Fruit fly (Drosophila melanogaster) whole organism, embryonic: ENCODE data around the gene Gga.

Experiments
- Asciz ChIP-seq: fragments of 200-800 bp; sonication (Bioruptor generic); optimal IDR thresholded peaks from 2 replicates; lab custom pipeline; 2017; ENCODE audit warnings: missing biosample characterization, mild to moderate bottlenecking, missing genetic modification characterization, missing genetic modification reagents
- CG13424 ChIP-seq: fragments of 200-800 bp; sonication (Bioruptor generic); optimal IDR thresholded peaks from 2 replicates; lab custom pipeline; 2019; ENCODE audit warnings: missing biosample characterization, mild to moderate bottlenecking, missing genetic modification characterization, moderate library complexity
- CG17802 ChIP-seq: fragments of 200-800 bp; sonication (Bioruptor generic); optimal IDR thresholded peaks from 2 replicates; lab custom pipeline; 2018; ENCODE audit warnings: missing biosample characterization, mild to moderate bottlenecking, missing genetic modification characterization, moderate library complexity
- CG17829 ChIP-seq: fragments of 200-800 bp; optimal IDR thresholded peaks from 2 replicates; lab custom pipeline; 2019; ENCODE audit warnings: missing biosample characterization, mild to moderate bottlenecking, missing genetic modification characterization, moderate library complexity
- CG17912 ChIP-seq: fragments of 200-800 bp; sonication (Bioruptor generic); optimal IDR thresholded peaks from 2 replicates; lab custom pipeline; 2018; ENCODE audit warnings: missing biosample characterization, mild to moderate bottlenecking, missing genetic modification characterization
- CG1832 ChIP-seq: fragments of 200-800 bp; sonication (Bioruptor generic); optimal IDR thresholded peaks from 2 replicates; lab custom pipeline; 2017; ENCODE audit warnings: missing biosample characterization, mild to moderate bottlenecking, missing genetic modification characterization, inconsistent platforms
- CG2889 ChIP-seq: fragments of 200-800 bp; sonication (Bioruptor generic); IDR thresholded peaks from 3 replicates; pipeline ENCODE4 v1.3.6; 2022; ENCODE audit warnings: missing biosample characterization, missing genetic modification characterization
- CG31365 ChIP-seq: fragments of 200-800 bp; sonication (Bioruptor generic); optimal IDR thresholded peaks from 2 replicates; lab custom pipeline; 2018; ENCODE audit warnings: missing biosample characterization, mild to moderate bottlenecking, missing genetic modification characterization
- CG31388 ChIP-seq: fragments of 200-800 bp; sonication (Bioruptor generic); optimal IDR thresholded peaks from 2 replicates; lab custom pipeline; 2016; ENCODE audit warnings: missing biosample characterization, missing genetic modification characterization
- CG31441 ChIP-seq: fragments of 200-800 bp; sonication (Bioruptor generic); IDR thresholded peaks from 2 replicates; pipeline ENCODE4 v1.3.6; 2022; ENCODE audit warnings: missing biosample characterization, missing genetic modification characterization
- CG4424 ChIP-seq: fragments of 200-800 bp; sonication (Bioruptor generic); optimal IDR thresholded peaks from 3 replicates; lab custom pipeline; 2016; ENCODE audit warnings: missing biosample characterization, missing genetic modification characterization
- CG5180 ChIP-seq: fragments of 200-800 bp; sonication (Bioruptor generic); optimal IDR thresholded peaks from 3 replicates; lab custom pipeline; 2017; ENCODE audit warnings: missing biosample characterization, missing genetic modification characterization, mild to moderate bottlenecking, moderate library complexity, missing genetic modification reagents
- CG6683 ChIP-seq: fragments of 200-800 bp; sonication (Bioruptor generic); optimal IDR thresholded peaks from 2 replicates; lab custom pipeline; 2017; ENCODE audit warnings: missing biosample characterization, mild to moderate bottlenecking, missing genetic modification characterization, missing genetic modification reagents
- CG6689 ChIP-seq: fragments of 200-800 bp; sonication (Bioruptor generic); IDR thresholded peaks from 2 replicates; pipeline ENCODE4 v1.3.6; 2022; ENCODE audit warnings: missing biosample characterization, missing genetic modification characterization
- CG7928 ChIP-seq: fragments of 200-800 bp; sonication (Bioruptor generic); optimal IDR thresholded peaks from 2 replicates; lab custom pipeline; 2017; ENCODE audit warnings: missing biosample characterization, mild to moderate bottlenecking, missing genetic modification characterization
- CG8290 ChIP-seq, 3 experiments: fragments of 200-800 bp; sonication (Bioruptor generic); optimal IDR thresholded peaks; 2 replicates each; lab custom pipeline; 2016 to 2019; ENCODE audit warnings: missing biosample characterization in 3 of 3, missing genetic modification characterization in 3 of 3, mild to moderate bottlenecking in 2 of 3, moderate library complexity in 1 of 3
- CG9932 ChIP-seq: fragments of 200-800 bp; sonication (Bioruptor generic); IDR thresholded peaks from 2 replicates; pipeline ENCODE4 v1.3.6; 2022; ENCODE audit warnings: missing biosample characterization, missing genetic modification characterization
- HHEX ChIP-seq: fragments of 200-800 bp; sonication (Bioruptor generic); optimal IDR thresholded peaks from 3 replicates; lab custom pipeline; 2017; ENCODE audit warnings: missing biosample characterization, mild to moderate bottlenecking, missing genetic modification characterization, missing genetic modification reagents
- Hand ChIP-seq: fragments of 200-800 bp; sonication (Bioruptor generic); optimal IDR thresholded peaks from 2 replicates; lab custom pipeline; 2017; ENCODE audit warnings: mild to moderate bottlenecking, missing biosample characterization, missing genetic modification reagents, missing genetic modification characterization
- Hey ChIP-seq: fragments of 200-800 bp; sonication (Bioruptor generic); optimal IDR thresholded peaks from 3 replicates; lab custom pipeline; 2018; ENCODE audit warnings: missing biosample characterization, mild to moderate bottlenecking, missing genetic modification characterization
- HmgD ChIP-seq: fragments of 200-800 bp; sonication (Bioruptor generic); optimal IDR thresholded peaks from 3 replicates; lab custom pipeline; 2016; ENCODE audit warnings: missing biosample characterization, missing genetic modification characterization
- MTF-1 ChIP-seq: fragments of 200-800 bp; sonication (Bioruptor generic); optimal IDR thresholded peaks from 2 replicates; lab custom pipeline; 2018; ENCODE audit warnings: missing biosample characterization, mild to moderate bottlenecking, missing genetic modification characterization, borderline replicate concordance
- Nf-YB ChIP-seq: fragments of 200-800 bp; sonication (Bioruptor generic); optimal IDR thresholded peaks from 3 replicates; lab custom pipeline; 2019; ENCODE audit warnings: missing biosample characterization, mild to moderate bottlenecking, missing genetic modification characterization, moderate library complexity
- Six4 ChIP-seq: fragments of 200-800 bp; sonication (Bioruptor generic); optimal IDR thresholded peaks from 2 replicates; lab custom pipeline; 2016; ENCODE audit warnings: missing biosample characterization, missing genetic modification characterization
- Sox100B ChIP-seq: fragments of 200-800 bp; sonication (Bioruptor generic); optimal IDR thresholded peaks from 3 replicates; lab custom pipeline; 2018; ENCODE audit warnings: missing biosample characterization, mild to moderate bottlenecking, missing genetic modification characterization
- ase ChIP-seq: fragments of 200-800 bp; sonication (Bioruptor generic); IDR thresholded peaks from 3 replicates; pipeline ENCODE4 v1.3.6; 2022; ENCODE audit warnings: missing biosample characterization, missing genetic modification characterization
- bab2 ChIP-seq: fragments of 200-800 bp; sonication (Bioruptor generic); optimal IDR thresholded peaks from 2 replicates; lab custom pipeline; 2016; ENCODE audit warnings: missing biosample characterization, missing genetic modification characterization
- bbx ChIP-seq: fragments of 200-800 bp; sonication (Bioruptor generic); IDR thresholded peaks from 2 replicates; pipeline ENCODE4 v1.3.6; 2022; ENCODE audit warnings: missing biosample characterization, missing genetic modification characterization; ENCODE audit not compliant: partially characterized antibody
- bcd ChIP-seq: fragments of 200-800 bp; sonication (Bioruptor generic); optimal IDR thresholded peaks from 2 replicates; lab custom pipeline; 2017; ENCODE audit warnings: missing biosample characterization, mild to moderate bottlenecking, missing genetic modification characterization
- caup ChIP-seq: fragments of 200-800 bp; sonication (Bioruptor generic); optimal IDR thresholded peaks from 3 replicates; lab custom pipeline; 2017; ENCODE audit warnings: missing biosample characterization, mild to moderate bottlenecking, missing genetic modification characterization, moderate library complexity; ENCODE audit not compliant: severe bottlenecking
- chinmo ChIP-seq: fragments of 200-800 bp; sonication (Bioruptor generic); IDR thresholded peaks from 4 replicates; pipeline ENCODE4 v1.3.6; 2022; ENCODE audit warnings: missing biosample characterization, missing genetic modification characterization; ENCODE audit not compliant: partially characterized antibody
- ci ChIP-seq: fragments of 200-800 bp; sonication (Bioruptor generic); IDR thresholded peaks from 3 replicates; pipeline ENCODE4 v1.3.6; 2022; ENCODE audit warnings: missing biosample characterization, missing genetic modification characterization
- ems ChIP-seq: fragments of 200-800 bp; sonication (Bioruptor generic); optimal IDR thresholded peaks from 3 replicates; lab custom pipeline; 2016; ENCODE audit warnings: missing biosample characterization, missing genetic modification characterization
- eve ChIP-seq, 2 experiments: fragments of >200 bp; optimal IDR thresholded peaks; 2 replicates each; lab custom pipeline; 2017; ENCODE audit warnings: missing biosample characterization in 2 of 2, missing genetic modification characterization in 2 of 2
- grn ChIP-seq: fragments of 200-800 bp; sonication (Bioruptor generic); optimal IDR thresholded peaks from 3 replicates; lab custom pipeline; 2017; ENCODE audit warnings: missing biosample characterization, missing genetic modification characterization
- kni ChIP-seq: fragments of 200-800 bp; sonication (Bioruptor generic); optimal IDR thresholded peaks from 3 replicates; lab custom pipeline; 2017; ENCODE audit warnings: mild to moderate bottlenecking, missing biosample characterization, missing genetic modification reagents, missing genetic modification characterization
- lilli ChIP-seq: fragments of 200-800 bp; sonication (Bioruptor generic); optimal IDR thresholded peaks from 3 replicates; lab custom pipeline; 2016; ENCODE audit warnings: missing biosample characterization, missing genetic modification characterization
- otp ChIP-seq: fragments of 200-800 bp; sonication (Bioruptor generic); IDR thresholded peaks from 3 replicates; pipeline ENCODE4, ENCODE4 v1.3.6; 2022; ENCODE audit warnings: missing biosample characterization, missing genetic modification characterization
- p53 ChIP-seq: fragments of 200-800 bp; sonication (Bioruptor generic); optimal IDR thresholded peaks from 2 replicates; lab custom pipeline; 2016; ENCODE audit warnings: missing biosample characterization, missing genetic modification characterization
- sima ChIP-seq: fragments of 200-800 bp; sonication (Bioruptor generic); optimal IDR thresholded peaks from 2 replicates; lab custom pipeline; 2016; ENCODE audit warnings: missing biosample characterization, missing genetic modification characterization
- slp2 ChIP-seq: fragments of 200-800 bp; sonication (Bioruptor generic); optimal IDR thresholded peaks from 2 replicates; lab custom pipeline; 2016; ENCODE audit warnings: missing biosample characterization, missing genetic modification characterization
- so ChIP-seq: fragments of 200-800 bp; sonication (Bioruptor generic); IDR thresholded peaks from 3 replicates; pipeline ENCODE4 v1.3.6; 2022; ENCODE audit warnings: missing biosample characterization, missing genetic modification characterization
- ssp ChIP-seq: fragments of 200-800 bp; sonication (Bioruptor generic); IDR thresholded peaks from 2 replicates; pipeline ENCODE4 v1.3.6; 2022; ENCODE audit warnings: missing biosample characterization, missing genetic modification characterization
- sug ChIP-seq: fragments of 200-800 bp; optimal IDR thresholded peaks from 2 replicates; lab custom pipeline; 2019; ENCODE audit warnings: missing biosample characterization, mild to moderate bottlenecking, missing genetic modification characterization, moderate library complexity
- tll ChIP-seq, 2 experiments: fragments of 200-800 bp in 1 of 2; fragments of >200 bp in 1 of 2; sonication (Bioruptor generic) in 1 of 2; optimal IDR thresholded peaks; 2 replicates each; lab custom pipeline; 2017 to 2019; ENCODE audit warnings: missing biosample characterization in 2 of 2, missing genetic modification characterization in 2 of 2, mild to moderate bottlenecking in 1 of 2, moderate library complexity in 1 of 2
- tna ChIP-seq: fragments of 200-800 bp; sonication (Bioruptor generic); IDR thresholded peaks from 2 replicates; pipeline ENCODE4 v1.3.6; 2022; ENCODE audit warnings: missing biosample characterization, missing genetic modification characterization; ENCODE audit not compliant: partially characterized antibody
- zen2 ChIP-seq: fragments of 200-800 bp; sonication (Bioruptor generic); IDR thresholded peaks from 3 replicates; pipeline ENCODE4 v1.3.6; 2022; ENCODE audit warnings: missing biosample characterization, missing genetic modification characterization; ENCODE audit not compliant: partially characterized antibody
- zfh2 ChIP-seq: fragments of 200-800 bp; sonication (Bioruptor generic); optimal IDR thresholded peaks from 2 replicates; lab custom pipeline; 2016; ENCODE audit warnings: missing biosample characterization, missing genetic modification characterization

The Gga gene

dm6 chrX:9600083-9600817, 580 bp upstream of the Gga start (continued):
- TF ChIP-seq CG17802 (tag; lab: Kevin White, UChicago) = no peak
- TF ChIP-seq CG13424 (tag; lab: Kevin White, UChicago) = peak; percentile 82
- no peak for TF ChIP-seq CG17912 (GFP tag; lab: Kevin White, UChicago)
- TF ChIP-seq chinmo (GFP tag; lab: Robert Waterston, UW) = no peak; the same call in 3 of the 4 replicates
- peak; percentile 65 for TF ChIP-seq CG17829 (tag; lab: Kevin White, UChicago)
- no peak for TF ChIP-seq tna (GFP tag; lab: Robert Waterston, UW)
- TF ChIP-seq so = peak; percentile 26; the same call in 1 of the 3 replicates
- TF ChIP-seq CG31388 (GFP tag; lab: Kevin White, UChicago) = no peak
- TF ChIP-seq sug (tag; lab: Kevin White, UChicago) = peak; percentile 56
- TF ChIP-seq bcd (GFP tag; lab: Kevin White, UChicago) = peak; percentile 81
- TF ChIP-seq lilli (GFP tag; lab: Kevin White, UChicago) = peak; percentile 84
- TF ChIP-seq CG6683 (GFP tag; lab: Kevin White, UChicago) = peak; percentile 58
- TF ChIP-seq ci = 0 out of 3 replicates have a peak, but pooled peaks have one; percentile 49
- peak; percentile 61 for TF ChIP-seq Six4
- peak; percentile 58 for TF ChIP-seq ssp (GFP tag; lab: Robert Waterston, UW)
- peak; percentile 74 for TF ChIP-seq slp2 (GFP tag; lab: Kevin White, UChicago)
- TF ChIP-seq bab2 (GFP tag; lab: Kevin White, UChicago) = peak; percentile 83
- TF ChIP-seq CG7928 (GFP tag; lab: Kevin White, UChicago) = peak; percentile 16
- no peak for TF ChIP-seq ase
- peak; percentile 71 for TF ChIP-seq CG4424 (GFP tag; lab: Kevin White, UChicago)
- no peak for TF ChIP-seq zen2 (GFP tag; lab: Robert Waterston, UW)
- peak; percentile 53 for TF ChIP-seq CG5180 (GFP tag; lab: Kevin White, UChicago)
- no peak for TF ChIP-seq tll (GFP tag; optimal IDR thresholded peaks at IDR 0.05; lab: Kevin White, UChicago)
- TF ChIP-seq zfh2 (GFP tag; lab: Kevin White, UChicago) = peak; percentile 74
- TF ChIP-seq CG31441 (GFP tag; lab: Robert Waterston, UW) = peak; percentile 74
- peak; percentile 14 for TF ChIP-seq kni (GFP tag; lab: Kevin White, UChicago)
- no peak for TF ChIP-seq Asciz (GFP tag; lab: Kevin White, UChicago)
- peak; percentile 74 for TF ChIP-seq ems (GFP tag; lab: Kevin White, UChicago)
- TF ChIP-seq CG2889 (GFP tag; lab: Robert Waterston, UW) = peak; percentile 45; the same call in 1 of the 3 replicates
- TF ChIP-seq HHEX (GFP tag; lab: Kevin White, UChicago) = peak; percentile 74
- TF ChIP-seq grn (GFP tag; lab: Kevin White, UChicago) = peak; percentile 24
- TF ChIP-seq Hand (GFP tag; lab: Kevin White, UChicago) = peak; percentile 80
- TF ChIP-seq eve (GFP tag; optimal IDR thresholded peaks at IDR 0.05; lab: Kevin White, UChicago) = no peak
- TF ChIP-seq CG8290 (GFP tag; optimal IDR thresholded peaks at IDR 0.05; lab: Kevin White, UChicago) = peak; percentile 59
- peak in 1 of 2 experiments; percentile 33 for TF ChIP-seq CG8290 (tag; optimal IDR thresholded peaks at IDR 0.05; lab: Kevin White, UChicago)
- peak; percentile 73 for TF ChIP-seq CG6689
- TF ChIP-seq otp (GFP tag; lab: Robert Waterston, UW) = no peak
- peak; percentile 15 for TF ChIP-seq HmgD (GFP tag; lab: Kevin White, UChicago)
- TF ChIP-seq MTF-1 (GFP tag; lab: Kevin White, UChicago) = no peak
- TF ChIP-seq Nf-YB (GFP tag; lab: Kevin White, UChicago) = peak; percentile 60
- TF ChIP-seq Hey = peak; percentile 36
- TF ChIP-seq p53 (GFP tag; lab: Kevin White, UChicago) = no peak
- TF ChIP-seq CG31365 (tag; lab: Kevin White, UChicago) = peak; percentile 31
- no peak for TF ChIP-seq bbx (GFP tag; lab: Robert Waterston, UW)
- peak; percentile 76 for TF ChIP-seq caup (GFP tag; lab: Kevin White, UChicago)
- TF ChIP-seq CG1832 (GFP tag; lab: Kevin White, UChicago) = no peak
- peak; percentile 43 for TF ChIP-seq sima (GFP tag; lab: Kevin White, UChicago)
- TF ChIP-seq Sox100B (GFP tag; lab: Kevin White, UChicago) = no peak
- peak; percentile 67 for TF ChIP-seq CG9932 (GFP tag; lab: Robert Waterston, UW)
